Worm (Caenorhabditis elegans): ENCODE data around the gene ebp-2.

Gene ebp-2

DNA sequence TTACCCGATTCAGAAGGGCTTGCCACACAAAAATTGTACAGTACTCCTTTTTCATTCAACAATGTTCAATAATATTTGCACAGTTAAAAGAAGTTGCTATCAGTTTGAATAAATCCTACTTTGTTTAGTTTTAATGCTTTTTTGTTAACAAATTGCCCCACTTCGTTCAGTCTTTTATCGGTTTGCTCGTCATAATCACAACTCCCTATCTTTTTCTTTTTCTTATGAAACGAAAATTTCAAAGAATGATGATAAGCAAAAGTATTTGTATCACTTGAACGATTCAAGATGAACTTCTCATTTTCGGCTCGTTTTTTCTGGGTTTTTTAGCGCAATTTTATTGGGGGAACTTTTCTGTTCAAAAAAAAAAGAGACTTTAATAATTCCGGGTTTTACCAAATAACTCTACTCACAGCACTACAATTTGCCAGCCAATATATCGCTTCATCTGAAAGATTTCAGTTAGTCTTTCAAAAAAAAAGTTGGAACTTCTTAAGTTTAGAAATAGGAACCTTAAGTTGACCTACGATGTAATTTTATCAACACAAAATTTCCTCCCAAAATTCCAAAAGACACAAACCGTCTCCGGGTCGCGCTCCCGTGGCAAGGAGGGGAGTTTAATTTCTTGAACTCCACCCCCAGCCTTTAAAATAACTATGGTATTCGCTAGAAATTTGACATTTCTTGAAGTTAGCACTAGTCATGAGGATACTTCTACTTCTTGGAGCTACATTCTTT, 17.8 kb upstream of the ebp-2 start, which contains the start of gene C05D12.3:
Gene C05D12.3, plus strand, starts transcription at position 688 of the 738 bp plus-strand sequence.
- TF ChIP-seq ref-1 (GFP tag; conservative IDR thresholded peaks at IDR 0.05): no peak

ce11 chrII:11427322-11427721, 15.2 kb upstream of the ebp-2 start:
- TF ChIP-seq ztf-29 (GFP tag; IDR thresholded peaks at IDR 0.05): no peak
- no peak for TF ChIP-seq klf-2 (GFP tag; conservative IDR thresholded peaks at IDR 0.05)
- TF ChIP-seq ztf-23 (GFP tag; IDR thresholded peaks at IDR 0.05): no peak
- no peak for TF ChIP-seq flt-1 (GFP tag; IDR thresholded peaks at IDR 0.05)
- TF ChIP-seq cog-1 (tag; optimal IDR thresholded peaks at IDR 0.05): no peak
- TF ChIP-seq tab-1 (GFP tag; IDR thresholded peaks at IDR 0.05): no peak
- no peak for TF ChIP-seq med-1 (GFP tag; optimal IDR thresholded peaks at IDR 0.05; ENCODE audit: insufficient read depth)
- no peak for TF ChIP-seq T22C8.4 (GFP tag; IDR thresholded peaks at IDR 0.05)
- TF ChIP-seq ref-1 (GFP tag; conservative IDR thresholded peaks at IDR 0.05): no peak

ce11 chrII:11428599-11428998, 13.9 kb upstream of the ebp-2 start:
- TF ChIP-seq med-1 (GFP tag; optimal IDR thresholded peaks at IDR 0.05; ENCODE audit: insufficient read depth): no peak
- no peak for TF ChIP-seq cog-1 (tag; optimal IDR thresholded peaks at IDR 0.05)
- no peak for TF ChIP-seq ref-1 (GFP tag; conservative IDR thresholded peaks at IDR 0.05)
- TF ChIP-seq ztf-23 (GFP tag; IDR thresholded peaks at IDR 0.05): no peak
- TF ChIP-seq klf-2 (GFP tag; conservative IDR thresholded peaks at IDR 0.05): no peak
- TF ChIP-seq flt-1 (GFP tag; IDR thresholded peaks at IDR 0.05): no peak
- TF ChIP-seq ztf-29 (GFP tag; IDR thresholded peaks at IDR 0.05): no peak
- no peak for TF ChIP-seq tab-1 (GFP tag; IDR thresholded peaks at IDR 0.05)
- TF ChIP-seq T22C8.4 (GFP tag; IDR thresholded peaks at IDR 0.05): no peak

ce11 chrII:11431584-11431983, 10.9 kb upstream of the ebp-2 start, which contains the start of gene C05D12.4:
Gene C05D12.4, plus strand, starts transcription at chrII:11431884.
- TF ChIP-seq ref-1 (GFP tag; conservative IDR thresholded peaks at IDR 0.05) (no peak), cog-1 (tag; optimal IDR thresholded peaks at IDR 0.05) (no peak), klf-2 (GFP tag; conservative IDR thresholded peaks at IDR 0.05) (no peak), tab-1 (GFP tag; IDR thresholded peaks at IDR 0.05) (no peak), flt-1 (GFP tag; IDR thresholded peaks at IDR 0.05) (no peak), med-1 (GFP tag; optimal IDR thresholded peaks at IDR 0.05; ENCODE audit: insufficient read depth) (no peak), ztf-29 (GFP tag; IDR thresholded peaks at IDR 0.05) (no peak), T22C8.4 (GFP tag; IDR thresholded peaks at IDR 0.05) (no peak), ztf-23 (GFP tag; IDR thresholded peaks at IDR 0.05) (no peak)

DNA sequence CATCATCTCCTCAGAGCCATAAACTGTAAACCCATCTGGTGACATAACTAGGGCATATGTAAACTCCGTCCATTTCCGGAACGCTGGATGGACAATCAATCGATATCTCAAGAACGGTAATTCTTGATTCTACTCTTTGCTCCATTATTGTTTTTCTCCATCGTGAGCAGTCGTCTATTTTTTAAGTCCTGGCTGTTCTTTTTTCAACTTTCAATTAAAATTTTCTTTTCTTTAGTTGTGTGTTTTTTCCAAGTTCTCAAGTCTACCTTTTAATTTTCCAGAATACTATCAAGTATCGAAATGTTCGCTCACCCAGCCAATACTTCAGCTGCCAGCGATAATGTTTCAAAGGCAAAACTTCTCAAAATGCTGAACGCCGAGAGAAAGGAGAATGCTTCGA, 8.6 kb upstream of the ebp-2 start, which contains the start of gene C05D12.5:
Gene C05D12.5, plus strand, starts transcription at position 301 of the 400 bp plus-strand sequence.
- TF ChIP-seq flt-1 (GFP tag; IDR thresholded peaks at IDR 0.05) (no peak), ztf-29 (GFP tag; IDR thresholded peaks at IDR 0.05) (no peak)

DNA sequence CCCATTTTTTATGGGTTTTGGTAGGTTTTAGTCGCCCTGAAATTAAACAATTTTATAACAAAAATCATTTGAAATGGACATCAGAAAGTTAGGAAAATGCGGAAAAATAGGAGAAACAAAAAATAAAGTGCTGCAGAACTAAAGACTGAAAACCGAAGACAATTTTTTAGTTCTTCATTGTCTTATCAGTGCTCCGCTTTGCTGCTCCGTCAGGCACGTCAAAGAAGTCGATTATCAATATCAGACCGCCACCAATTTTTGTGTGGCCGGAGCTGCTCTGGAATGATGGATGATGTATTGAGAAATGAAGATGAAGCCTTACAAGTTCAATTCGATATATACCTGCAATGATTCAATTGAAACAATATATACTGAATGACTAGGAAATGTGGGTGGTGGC, 4.1 kb upstream of the ebp-2 start, which contains the start of gene vha-6:
Gene vha-6, minus strand, starts transcription at position 36 of the 400 bp plus-strand sequence.
- no peak for TF ChIP-seq cog-1 (tag; optimal IDR thresholded peaks at IDR 0.05)
- TF ChIP-seq ztf-23 (GFP tag; IDR thresholded peaks at IDR 0.05): no peak
- no peak for TF ChIP-seq klf-2 (GFP tag; conservative IDR thresholded peaks at IDR 0.05)
- TF ChIP-seq med-1 (GFP tag; optimal IDR thresholded peaks at IDR 0.05; ENCODE audit: insufficient read depth): no peak
- no peak for TF ChIP-seq tab-1 (GFP tag; IDR thresholded peaks at IDR 0.05)
- TF ChIP-seq ztf-29 (GFP tag; IDR thresholded peaks at IDR 0.05): no peak
- no peak for TF ChIP-seq ref-1 (GFP tag; conservative IDR thresholded peaks at IDR 0.05)
- TF ChIP-seq T22C8.4 (GFP tag; IDR thresholded peaks at IDR 0.05): no peak
- no peak for TF ChIP-seq flt-1 (GFP tag; IDR thresholded peaks at IDR 0.05)

ce11 chrII:11440265-11440664, 2.3 kb upstream of the ebp-2 start, which contains the start of gene VW02B12L.2:
Gene VW02B12L.2, minus strand, starts transcription at chrII:11440329.
- TF ChIP-seq cog-1 (tag; optimal IDR thresholded peaks at IDR 0.05) (peak; percentile 16), ztf-29 (GFP tag; IDR thresholded peaks at IDR 0.05) (no peak), tab-1 (GFP tag; IDR thresholded peaks at IDR 0.05) (no peak), flt-1 (GFP tag; IDR thresholded peaks at IDR 0.05) (no peak)

DNA sequence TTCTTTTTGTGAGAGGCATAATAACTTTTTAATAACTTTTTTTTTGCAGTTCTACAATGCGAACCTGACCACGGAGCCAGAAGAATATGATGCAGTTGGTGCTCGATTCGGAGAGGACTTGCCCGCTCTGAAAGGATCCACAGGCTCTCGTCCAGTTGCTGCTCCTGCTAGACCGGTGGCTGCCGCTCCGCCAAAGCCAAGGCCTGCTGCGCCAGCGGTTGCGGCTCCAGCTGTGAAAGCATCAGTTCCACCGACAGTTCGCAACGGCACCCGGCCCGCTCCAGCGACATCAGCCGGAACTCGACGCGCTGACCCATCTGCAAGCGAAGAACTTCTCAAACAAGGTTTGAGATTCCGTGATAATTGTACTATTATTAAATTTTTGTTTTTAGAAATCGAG, 603 bp downstream of the ebp-2 start:
- no peak for TF ChIP-seq T22C8.4 (GFP tag; IDR thresholded peaks at IDR 0.05)
- TF ChIP-seq tab-1 (GFP tag; IDR thresholded peaks at IDR 0.05): no peak
- TF ChIP-seq cog-1 (tag; optimal IDR thresholded peaks at IDR 0.05): no peak
- no peak for TF ChIP-seq med-1 (GFP tag; optimal IDR thresholded peaks at IDR 0.05; ENCODE audit: insufficient read depth)

- TF ChIP-seq tab-1 (GFP tag; IDR thresholded peaks at IDR 0.05) (no peak), ref-1 (GFP tag; conservative IDR thresholded peaks at IDR 0.05) (no peak), med-1 (GFP tag; optimal IDR thresholded peaks at IDR 0.05; ENCODE audit: insufficient read depth) (no peak), flt-1 (GFP tag; IDR thresholded peaks at IDR 0.05) (no peak), klf-2 (GFP tag; conservative IDR thresholded peaks at IDR 0.05) (no peak), cog-1 (tag; optimal IDR thresholded peaks at IDR 0.05) (no peak), T22C8.4 (GFP tag; IDR thresholded peaks at IDR 0.05) (no peak), ztf-29 (GFP tag; IDR thresholded peaks at IDR 0.05) (no peak), ztf-23 (GFP tag; IDR thresholded peaks at IDR 0.05) (no peak)
Observed at ce11 chrII:11443862-11444261, 1.3 kb downstream of the ebp-2 start, which contains the start of gene adbp-1. Gene adbp-1, plus strand, starts transcription at chrII:11444162.

ce11 chrII:11444973-11445372, 2.4 kb downstream of the ebp-2 start, which contains the start of gene W02B12.13:
Gene W02B12.13, plus strand, starts transcription at chrII:11445273.
- TF ChIP-seq med-1 (GFP tag; optimal IDR thresholded peaks at IDR 0.05; ENCODE audit: insufficient read depth) (no peak), ztf-23 (GFP tag; IDR thresholded peaks at IDR 0.05) (no peak), klf-2 (GFP tag; conservative IDR thresholded peaks at IDR 0.05) (no peak), cog-1 (tag; optimal IDR thresholded peaks at IDR 0.05) (no peak), ref-1 (GFP tag; conservative IDR thresholded peaks at IDR 0.05) (no peak), tab-1 (GFP tag; IDR thresholded peaks at IDR 0.05) (no peak), flt-1 (GFP tag; IDR thresholded peaks at IDR 0.05) (no peak), ztf-29 (GFP tag; IDR thresholded peaks at IDR 0.05) (no peak), T22C8.4 (GFP tag; IDR thresholded peaks at IDR 0.05) (no peak)

Data from whole organism, midembryonic.